Fruit fly (Drosophila melanogaster): ENCODE data around the gene beg.
A peak's percentile ranks its signal among the peaks of the same experiment; 100 is the strongest.

beg gene

dm6 chr3L:16989169-16989568, 46.3 kb upstream of the beg start (continued):
- no peak for TF ChIP-seq pb (GFP tag; optimal IDR thresholded peaks at IDR 0.05)
- no peak for TF ChIP-seq sens-2 (GFP tag; IDR thresholded peaks at IDR 0.05)
- TF ChIP-seq CG2202 (tag; optimal IDR thresholded peaks at IDR 0.05) = no peak
- peak; percentile 45 for TF ChIP-seq CG30403 (GFP tag; optimal IDR thresholded peaks at IDR 0.05)
- TF ChIP-seq CG6854 (GFP tag; optimal IDR thresholded peaks at IDR 0.05) = no peak
- no peak for TF ChIP-seq stc (GFP tag; IDR thresholded peaks at IDR 0.05)
- 0 out of 2 replicates have a peak, but pooled peaks have one; percentile 4 for TF ChIP-seq CG17328 (GFP tag; IDR thresholded peaks at IDR 0.05)
- no peak for TF ChIP-seq tna (GFP tag; IDR thresholded peaks at IDR 0.05; ENCODE audit: partially characterized antibody)
- TF ChIP-seq HHEX (GFP tag; optimal IDR thresholded peaks at IDR 0.05) = peak; percentile 39
- TF ChIP-seq CG8281 (tag; optimal IDR thresholded peaks at IDR 0.05) = no peak
- TF ChIP-seq eyg (GFP tag; optimal IDR thresholded peaks at IDR 0.05) = no peak
- no peak for TF ChIP-seq CG13894 (tag; optimal IDR thresholded peaks at IDR 0.05)
- no peak for TF ChIP-seq lov (optimal IDR thresholded peaks at IDR 0.05)
- no peak for TF ChIP-seq lov (GFP tag; IDR thresholded peaks at IDR 0.05)
- TF ChIP-seq CG32767 (GFP tag; IDR thresholded peaks at IDR 0.05) = no peak
- no peak for TF ChIP-seq CG15479 (GFP tag; optimal IDR thresholded peaks at IDR 0.05)
- TF ChIP-seq her (GFP tag; optimal IDR thresholded peaks at IDR 0.05) = no peak
- no peak for TF ChIP-seq CG12071 (GFP tag; optimal IDR thresholded peaks at IDR 0.05)
- TF ChIP-seq ham (GFP tag; IDR thresholded peaks at IDR 0.05) = no peak
- no peak for TF ChIP-seq sim (GFP tag; IDR thresholded peaks at IDR 0.05)
- no peak for TF ChIP-seq shn (GFP tag; optimal IDR thresholded peaks at IDR 0.05)
- peak; percentile 69 for TF ChIP-seq CG7839 (tag; optimal IDR thresholded peaks at IDR 0.05)
- TF ChIP-seq zfh1 (GFP tag; IDR thresholded peaks at IDR 0.05) = no peak
- TF ChIP-seq eve (GFP tag; optimal IDR thresholded peaks at IDR 0.05) = no peak
- TF ChIP-seq ap (GFP tag; IDR thresholded peaks at IDR 0.05) = no peak
- TF ChIP-seq lilli (GFP tag; optimal IDR thresholded peaks at IDR 0.05) = peak; percentile 25
- TF ChIP-seq CG12659 (GFP tag; optimal IDR thresholded peaks at IDR 0.05) = peak; percentile 39
- no peak; the same call in 1 of the 2 replicates for TF ChIP-seq MBD-R2 (GFP tag; IDR thresholded peaks at IDR 0.05)
- no peak for TF ChIP-seq CG15514 (GFP tag; optimal IDR thresholded peaks at IDR 0.05)
- no peak for TF ChIP-seq ash1 (GFP tag; optimal IDR thresholded peaks at IDR 0.05)
- peak; percentile 40; the same call in 1 of the 2 replicates for TF ChIP-seq esg (GFP tag; conservative IDR thresholded peaks at IDR 0.05)
- peak; percentile 20 for TF ChIP-seq CG14710 (tag; optimal IDR thresholded peaks at IDR 0.05)
- no peak for TF ChIP-seq sc (optimal IDR thresholded peaks at IDR 0.05)
- no peak for TF ChIP-seq sc (GFP tag; optimal IDR thresholded peaks at IDR 0.05)
- TF ChIP-seq Med (GFP tag) = peak; percentile 43
- TF ChIP-seq CG14667 (GFP tag; IDR thresholded peaks at IDR 0.05) = no peak
- TF ChIP-seq Pdp1 (GFP tag; optimal IDR thresholded peaks at IDR 0.05) = no peak
- no peak for TF ChIP-seq rib (GFP tag; IDR thresholded peaks at IDR 0.05)
- peak; percentile 15 for TF ChIP-seq Hsf (GFP tag; optimal IDR thresholded peaks at IDR 0.05)
- TF ChIP-seq CG18011 (GFP tag; optimal IDR thresholded peaks at IDR 0.05) = no peak
- TF ChIP-seq CG4707 (GFP tag; optimal IDR thresholded peaks at IDR 0.05) = no peak
- TF ChIP-seq CG9727 (GFP tag; optimal IDR thresholded peaks at IDR 0.05) = peak; percentile 39
- no peak for TF ChIP-seq NC2α (GFP tag; optimal IDR thresholded peaks at IDR 0.05)
- no peak for TF ChIP-seq C15 (GFP tag; IDR thresholded peaks at IDR 0.05)
- TF ChIP-seq CG2116 (GFP tag; optimal IDR thresholded peaks at IDR 0.05) = no peak
- TF ChIP-seq NC2β (GFP tag; optimal IDR thresholded peaks at IDR 0.05) = no peak
- peak; percentile 62 for TF ChIP-seq CG13424 (tag; optimal IDR thresholded peaks at IDR 0.05)
- no peak for TF ChIP-seq Hr39 (optimal IDR thresholded peaks at IDR 0.05)
- TF ChIP-seq CG18599 (GFP tag; optimal IDR thresholded peaks at IDR 0.05) = peak; percentile 19
- TF ChIP-seq cato (GFP tag; optimal IDR thresholded peaks at IDR 0.05; ENCODE audit: borderline replicate concordance) = no peak
- TF ChIP-seq zfh2 (GFP tag; optimal IDR thresholded peaks at IDR 0.05) = no peak
- no peak for TF ChIP-seq sqz (GFP tag; optimal IDR thresholded peaks at IDR 0.05)
- no peak for TF ChIP-seq croc (GFP tag; conservative IDR thresholded peaks at IDR 0.05)

Measured in whole organism, embryonic.